Worm (Caenorhabditis elegans) whole organism, midembryonic: ENCODE measurements around the gene R10F2.4.
"Not testable (repeated sequence)": the region's sequence is repeated elsewhere in the genome, so short reads cannot be mapped to it uniquely, and the experiment has no call there.

ENCODE experiments used
- T22C8.4 ChIP-seq: fragments of 200-800 bp; sonication (Bioruptor generic); IDR thresholded peaks from 2 replicates; pipeline ENCODE4 v1.3.6; 2022; ENCODE audit warnings: missing genetic modification characterization, missing compliant biosample characterization
- cog-1 ChIP-seq: sonication (generic microtip); optimal IDR thresholded peaks from 2 replicates; lab custom pipeline; 2016; ENCODE audit warnings: missing genetic modification characterization, missing compliant biosample characterization
- flt-1 ChIP-seq: fragments of 200-800 bp; sonication (Bioruptor generic); IDR thresholded peaks from 2 replicates; pipeline ENCODE4 v1.3.6; 2022; ENCODE audit warnings: missing genetic modification characterization, missing compliant biosample characterization
- klf-2 ChIP-seq: fragments of 200-800 bp; sonication (Bioruptor generic); conservative IDR thresholded peaks from 2 replicates; pipeline ENCODE4 v1.3.6; 2022; ENCODE audit warnings: missing genetic modification reagents, missing genetic modification characterization, missing compliant biosample characterization
- med-1 ChIP-seq: sonication (generic microtip); optimal IDR thresholded peaks from 2 replicates; lab custom pipeline; 2017; ENCODE audit warnings: missing genetic modification characterization, mild to moderate bottlenecking, missing compliant biosample characterization, antibody characterized with exemption, missing genetic modification reagents; ENCODE audit not compliant: insufficient read depth
- ref-1 ChIP-seq: fragments of 200-800 bp; sonication (Bioruptor generic); conservative IDR thresholded peaks from 2 replicates; pipeline ENCODE4 v1.3.6; 2022; ENCODE audit warnings: missing genetic modification reagents, missing genetic modification characterization, missing compliant biosample characterization
- tab-1 ChIP-seq: fragments of 200-800 bp; sonication (Bioruptor generic); IDR thresholded peaks from 2 replicates; pipeline ENCODE4 v1.3.6; 2022; ENCODE audit warnings: missing genetic modification characterization, missing compliant biosample characterization
- ztf-23 ChIP-seq: fragments of 200-800 bp; sonication (Bioruptor generic); IDR thresholded peaks from 2 replicates; pipeline ENCODE4 v1.3.6; 2022; ENCODE audit warnings: missing genetic modification reagents, missing genetic modification characterization, missing compliant biosample characterization
- ztf-29 ChIP-seq: fragments of 200-800 bp; sonication (Bioruptor generic); IDR thresholded peaks from 2 replicates; pipeline ENCODE4 v1.3.6; 2022; ENCODE audit warnings: missing genetic modification reagents, missing genetic modification characterization, missing compliant biosample characterization

R10F2.4 gene

ce11 chrIII:2910606-2911005, 12.3 kb downstream of the R10F2.4 start, which contains the start of gene cdh-1:
Gene cdh-1 (plus strand): TSS chrIII:2910906.
- TF ChIP-seq ztf-29 (no peak), tab-1 (no peak), cog-1 (tag; lab: Kevin White, UChicago) (no peak), klf-2 (GFP tag; lab: Robert Waterston, UW) (no peak), T22C8.4 (no peak), ztf-23 (GFP tag; lab: Robert Waterston, UW) (no peak), med-1 (GFP tag; lab: Kevin White, UChicago) (no peak), ref-1 (GFP tag; lab: Robert Waterston, UW) (no peak), flt-1 (GFP tag; lab: Robert Waterston, UW) (no peak)

- no peak for TF ChIP-seq ztf-29
- TF ChIP-seq flt-1 (GFP tag; lab: Robert Waterston, UW), result no peak
- TF ChIP-seq ztf-23 (GFP tag; lab: Robert Waterston, UW), result no peak
- TF ChIP-seq T22C8.4, result no peak
- TF ChIP-seq ref-1 (GFP tag; lab: Robert Waterston, UW), result no peak
- no peak for TF ChIP-seq tab-1
- TF ChIP-seq med-1 (GFP tag; lab: Kevin White, UChicago), result no peak
- no peak for TF ChIP-seq klf-2 (GFP tag; lab: Robert Waterston, UW)
- no peak for TF ChIP-seq cog-1 (tag; lab: Kevin White, UChicago)
Measured at ce11 chrIII:2908859-2909258, 14.1 kb downstream of the R10F2.4 start.

- TF ChIP-seq T22C8.4, result no peak
- TF ChIP-seq klf-2 (GFP tag; lab: Robert Waterston, UW), result no peak
- TF ChIP-seq tab-1, result no peak
- TF ChIP-seq flt-1 (GFP tag; lab: Robert Waterston, UW), result no peak
- TF ChIP-seq ztf-29, result no peak
- no peak for TF ChIP-seq ref-1 (GFP tag; lab: Robert Waterston, UW)
- no peak for TF ChIP-seq cog-1 (tag; lab: Kevin White, UChicago)
- no peak for TF ChIP-seq med-1 (GFP tag; lab: Kevin White, UChicago)
- no peak for TF ChIP-seq ztf-23 (GFP tag; lab: Robert Waterston, UW)
Measured at ce11 chrIII:2907819-2908218, 15.1 kb downstream of the R10F2.4 start.

- no peak for TF ChIP-seq med-1 (GFP tag; lab: Kevin White, UChicago)
- TF ChIP-seq klf-2 (GFP tag; lab: Robert Waterston, UW), result no peak
- TF ChIP-seq ztf-23 (GFP tag; lab: Robert Waterston, UW), result no peak
- TF ChIP-seq ref-1 (GFP tag; lab: Robert Waterston, UW), result no peak
- no peak for TF ChIP-seq cog-1 (tag; lab: Kevin White, UChicago)
- TF ChIP-seq ztf-29, result no peak
- TF ChIP-seq flt-1 (GFP tag; lab: Robert Waterston, UW), result no peak
- TF ChIP-seq tab-1, result no peak
- TF ChIP-seq T22C8.4, result no peak
Measured at ce11 chrIII:2904164-2904563, 18.7 kb downstream of the R10F2.4 start.

- TF ChIP-seq cog-1 (tag; lab: Kevin White, UChicago) (no peak), flt-1 (GFP tag; lab: Robert Waterston, UW) (no peak), ref-1 (GFP tag; lab: Robert Waterston, UW) (no peak), tab-1 (no peak), ztf-29 (no peak), ztf-23 (GFP tag; lab: Robert Waterston, UW) (no peak), klf-2 (GFP tag; lab: Robert Waterston, UW) (no peak), T22C8.4 (no peak), med-1 (GFP tag; lab: Kevin White, UChicago) (no peak)
Measured at ce11 chrIII:2901117-2901516, 21.8 kb downstream of the R10F2.4 start, which contains the start of gene idpa-1. Gene idpa-1 (minus strand): TSS chrIII:2901217.

- no peak for TF ChIP-seq cog-1 (tag; lab: Kevin White, UChicago)
- no peak for TF ChIP-seq T22C8.4
- TF ChIP-seq med-1 (GFP tag; lab: Kevin White, UChicago), result no peak
- no peak for TF ChIP-seq ztf-23 (GFP tag; lab: Robert Waterston, UW)
- TF ChIP-seq tab-1, result no peak
- TF ChIP-seq ztf-29, result no peak
- no peak for TF ChIP-seq flt-1 (GFP tag; lab: Robert Waterston, UW)
- no peak for TF ChIP-seq klf-2 (GFP tag; lab: Robert Waterston, UW)
- no peak for TF ChIP-seq ref-1 (GFP tag; lab: Robert Waterston, UW)
Measured at ce11 chrIII:2899705-2900104, 23.2 kb downstream of the R10F2.4 start.

- TF ChIP-seq med-1 (GFP tag; lab: Kevin White, UChicago), result no peak
- TF ChIP-seq klf-2 (GFP tag; lab: Robert Waterston, UW), result no peak
- no peak for TF ChIP-seq ztf-23 (GFP tag; lab: Robert Waterston, UW)
- TF ChIP-seq cog-1 (tag; lab: Kevin White, UChicago), result no peak
- no peak for TF ChIP-seq ztf-29
- no peak for TF ChIP-seq T22C8.4
Measured at ce11 chrIII:2891443-2891842, 31.5 kb downstream of the R10F2.4 start, which contains the start of gene F56F11.1. Gene F56F11.1 (plus strand): TSS chrIII:2891743.

- TF ChIP-seq flt-1 (GFP tag; lab: Robert Waterston, UW); tab-1; ztf-23 (GFP tag; lab: Robert Waterston, UW): not testable (repeated sequence)
Measured at ce11 chrIII:2881989-2882388, 40.9 kb downstream of the R10F2.4 start, which contains the start of gene F56F11.2. Gene F56F11.2 (plus strand): TSS chrIII:2882289.

- TF ChIP-seq ztf-29 (no peak), tab-1 (no peak), ref-1 (GFP tag; lab: Robert Waterston, UW) (no peak), klf-2 (GFP tag; lab: Robert Waterston, UW) (no peak), T22C8.4 (no peak), cog-1 (tag; lab: Kevin White, UChicago) (no peak), flt-1 (GFP tag; lab: Robert Waterston, UW) (no peak), med-1 (GFP tag; lab: Kevin White, UChicago) (no peak), ztf-23 (GFP tag; lab: Robert Waterston, UW) (no peak)
Measured at ce11 chrIII:2881117-2881516, 41.8 kb downstream of the R10F2.4 start.

ce11 chrIII:2879703-2880102, 43.2 kb downstream of the R10F2.4 start:
- TF ChIP-seq ztf-23 (GFP tag; lab: Robert Waterston, UW) (no peak), klf-2 (GFP tag; lab: Robert Waterston, UW) (no peak), tab-1 (no peak), ref-1 (GFP tag; lab: Robert Waterston, UW) (no peak), cog-1 (tag; lab: Kevin White, UChicago) (no peak), flt-1 (GFP tag; lab: Robert Waterston, UW) (no peak), med-1 (GFP tag; lab: Kevin White, UChicago) (no peak), ztf-29 (no peak), T22C8.4 (no peak)
